Fruit fly (Drosophila melanogaster): ENCODE data around the gene Efa6.

The Efa6 gene

dm6 chr3R:22626334-22626688, 38.8 kb downstream of the Efa6 start:
- no peak for TF ChIP-seq Sp1 (GFP tag; optimal IDR thresholded peaks at IDR 0.05)
- no peak for TF ChIP-seq psq (GFP tag; optimal IDR thresholded peaks at IDR 0.05)
- TF ChIP-seq jim (GFP tag; optimal IDR thresholded peaks at IDR 0.05), result no peak
- TF ChIP-seq dmrt93B (GFP tag; optimal IDR thresholded peaks at IDR 0.05), result no peak
- no peak for TF ChIP-seq Dif (GFP tag; optimal IDR thresholded peaks at IDR 0.05; ENCODE audit: partially characterized antibody)
- TF ChIP-seq Vsx2 (GFP tag; optimal IDR thresholded peaks at IDR 0.05; ENCODE audit: partially characterized antibody), result no peak
- no peak for TF ChIP-seq HLH106 (tag; optimal IDR thresholded peaks at IDR 0.05)
- no peak for TF ChIP-seq dl (GFP tag; optimal IDR thresholded peaks at IDR 0.05; ENCODE audit: insufficient read depth in 1 of 2, partially characterized antibody in 2 of 2)
- no peak for TF ChIP-seq br (GFP tag; optimal IDR thresholded peaks at IDR 0.05)
- no peak for TF ChIP-seq h (GFP tag; optimal IDR thresholded peaks at IDR 0.05)
- TF ChIP-seq brk (GFP tag; optimal IDR thresholded peaks at IDR 0.05), result no peak

DNA sequence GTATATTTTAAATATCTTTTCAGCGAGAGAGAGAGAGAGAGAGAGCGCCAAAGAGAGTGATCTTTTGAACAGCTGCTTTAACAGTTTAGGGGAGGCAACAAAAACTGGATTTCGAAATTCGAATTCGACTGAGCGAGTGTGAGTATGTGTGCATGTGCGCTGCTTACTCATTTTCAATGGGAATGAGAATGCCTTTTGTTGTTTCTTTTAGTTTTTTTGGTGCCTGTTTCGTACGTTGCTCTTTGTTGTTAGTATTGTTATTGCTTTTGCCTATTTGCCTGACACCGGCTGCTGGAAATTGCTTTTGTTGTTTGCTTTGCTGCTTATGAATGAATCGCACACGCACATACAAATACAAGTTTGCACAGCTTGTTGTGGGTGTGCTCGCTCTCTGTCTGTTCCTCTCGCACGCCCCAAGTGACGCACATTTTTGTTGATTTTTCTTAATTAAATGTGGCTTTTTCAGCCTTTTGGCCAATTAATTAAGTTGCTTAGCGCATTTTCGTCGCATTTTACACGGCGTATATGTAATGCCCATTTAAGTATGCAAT, 39.4 kb downstream of the Efa6 start:
- TF ChIP-seq Sp1 (GFP tag; optimal IDR thresholded peaks at IDR 0.05) (peak; percentile 77), HLH106 (tag; optimal IDR thresholded peaks at IDR 0.05) (peak; percentile 11), br (GFP tag; optimal IDR thresholded peaks at IDR 0.05) (peak; percentile 80), Hnf4 (GFP tag; optimal IDR thresholded peaks at IDR 0.05) (peak; percentile 78), jim (GFP tag; optimal IDR thresholded peaks at IDR 0.05) (peak; percentile 86), OdsH (GFP tag; optimal IDR thresholded peaks at IDR 0.05) (peak; percentile 87), fru (GFP tag; optimal IDR thresholded peaks at IDR 0.05) (peak; percentile 53), lola (GFP tag; optimal IDR thresholded peaks at IDR 0.05) (no peak), CG32264 (GFP tag; optimal IDR thresholded peaks at IDR 0.05) (no peak), psq (GFP tag; optimal IDR thresholded peaks at IDR 0.05) (peak; percentile 71), GATAd (GFP tag; optimal IDR thresholded peaks at IDR 0.05) (peak; percentile 48), Myc (optimal IDR thresholded peaks at IDR 0.05) (no peak), Rel (GFP tag; optimal IDR thresholded peaks at IDR 0.05) (peak; percentile 26), Rel (tag; optimal IDR thresholded peaks at IDR 0.05) (peak; percentile 58), tai (GFP tag; optimal IDR thresholded peaks at IDR 0.05) (peak; percentile 90), CrebA (GFP tag; optimal IDR thresholded peaks at IDR 0.05; ENCODE audit: borderline replicate concordance) (peak; percentile 83), woc (GFP tag; optimal IDR thresholded peaks at IDR 0.05) (peak; percentile 24), Vsx2 (GFP tag; optimal IDR thresholded peaks at IDR 0.05; ENCODE audit: partially characterized antibody) (no peak), dmrt93B (GFP tag; optimal IDR thresholded peaks at IDR 0.05) (no peak), ey (GFP tag; optimal IDR thresholded peaks at IDR 0.05) (peak; percentile 42), sv (GFP tag; optimal IDR thresholded peaks at IDR 0.05) (no peak), N (GFP tag; optimal IDR thresholded peaks at IDR 0.05) (no peak), Jra (GFP tag; optimal IDR thresholded peaks at IDR 0.05) (peak; percentile 94), Hr83 (GFP tag; optimal IDR thresholded peaks at IDR 0.05; ENCODE audit: poor library complexity, severe bottlenecking) (peak; percentile 98), Hr78 (GFP tag; optimal IDR thresholded peaks at IDR 0.05) (no peak), rgr (GFP tag; optimal IDR thresholded peaks at IDR 0.05) (peak; percentile 88), foxo (GFP tag; optimal IDR thresholded peaks at IDR 0.05) (peak in 1 of 2 experiments; percentile 54), dl (GFP tag; optimal IDR thresholded peaks at IDR 0.05; ENCODE audit: insufficient read depth in 1 of 2, partially characterized antibody in 2 of 2) (peak in 1 of 2 experiments; percentile 36), Dif (GFP tag; optimal IDR thresholded peaks at IDR 0.05; ENCODE audit: partially characterized antibody) (no peak), CG9705 (GFP tag; optimal IDR thresholded peaks at IDR 0.05) (peak; percentile 27), brk (GFP tag; optimal IDR thresholded peaks at IDR 0.05) (peak; percentile 71), usp (GFP tag; optimal IDR thresholded peaks at IDR 0.05) (no peak), dsf (GFP tag; optimal IDR thresholded peaks at IDR 0.05; ENCODE audit: borderline replicate concordance) (peak; percentile 7), h (GFP tag; optimal IDR thresholded peaks at IDR 0.05) (peak; percentile 81), Abd-B (GFP tag; optimal IDR thresholded peaks at IDR 0.05) (no peak)

dm6 chr3R:22627936-22628513, 40.5 kb downstream of the Efa6 start:
- peak; percentile 51 for TF ChIP-seq woc (GFP tag; optimal IDR thresholded peaks at IDR 0.05)
- TF ChIP-seq Dif (GFP tag; optimal IDR thresholded peaks at IDR 0.05; ENCODE audit: partially characterized antibody), result no peak
- no peak for TF ChIP-seq lola (GFP tag; optimal IDR thresholded peaks at IDR 0.05)
- TF ChIP-seq Sp1 (GFP tag; optimal IDR thresholded peaks at IDR 0.05), result peak; percentile 68
- peak in 1 of 2 experiments; percentile 54 for TF ChIP-seq foxo (GFP tag; optimal IDR thresholded peaks at IDR 0.05)
- TF ChIP-seq Jra (GFP tag; optimal IDR thresholded peaks at IDR 0.05), result peak; percentile 36
- peak; percentile 80 for TF ChIP-seq rgr (GFP tag; optimal IDR thresholded peaks at IDR 0.05)
- TF ChIP-seq psq (GFP tag; optimal IDR thresholded peaks at IDR 0.05), result peak; percentile 67
- TF ChIP-seq Abd-B (GFP tag; optimal IDR thresholded peaks at IDR 0.05), result no peak
- peak; percentile 80 for TF ChIP-seq ey (GFP tag; optimal IDR thresholded peaks at IDR 0.05)
- TF ChIP-seq h (GFP tag; optimal IDR thresholded peaks at IDR 0.05), result peak; percentile 12
- TF ChIP-seq N (GFP tag; optimal IDR thresholded peaks at IDR 0.05), result no peak
- peak; percentile 45 for TF ChIP-seq HLH106 (tag; optimal IDR thresholded peaks at IDR 0.05)
- no peak for TF ChIP-seq dl (GFP tag; optimal IDR thresholded peaks at IDR 0.05; ENCODE audit: insufficient read depth in 1 of 2, partially characterized antibody in 2 of 2)
- peak; percentile 74 for TF ChIP-seq br (GFP tag; optimal IDR thresholded peaks at IDR 0.05)
- peak; percentile 78 for TF ChIP-seq tai (GFP tag; optimal IDR thresholded peaks at IDR 0.05)
- TF ChIP-seq Hr78 (GFP tag; optimal IDR thresholded peaks at IDR 0.05), result no peak
- peak; percentile 8 for TF ChIP-seq fru (GFP tag; optimal IDR thresholded peaks at IDR 0.05)
- no peak for TF ChIP-seq Dfd (GFP tag; optimal IDR thresholded peaks at IDR 0.05)
- TF ChIP-seq brk (GFP tag; optimal IDR thresholded peaks at IDR 0.05), result no peak
- TF ChIP-seq sage (GFP tag; optimal IDR thresholded peaks at IDR 0.05), result peak; percentile 3
- peak; percentile 69 for TF ChIP-seq Hnf4 (GFP tag; optimal IDR thresholded peaks at IDR 0.05)
- TF ChIP-seq OdsH (GFP tag; optimal IDR thresholded peaks at IDR 0.05), result peak; percentile 75
